Worm (Caenorhabditis elegans) whole organism, L4 larva: ENCODE results near the gene spp-28.

Source experiments
- lin-13 ChIP-seq: fragments of 150-350 bp; optimal IDR thresholded peaks from 2 replicates; lab custom pipeline; 2014; ENCODE audit warnings: missing biosample characterization, missing genetic modification reagents, missing genetic modification characterization
- lin-38 ChIP-seq: fragments of 200-800 bp; sonication (Bioruptor generic); IDR thresholded peaks from 2 replicates; pipeline ENCODE4 v1.3.6; 2022; ENCODE audit warnings: missing genetic modification reagents, missing genetic modification characterization, missing compliant biosample characterization
- nhr-237 ChIP-seq: sonication (generic microtip); optimal IDR thresholded peaks from 2 replicates; lab custom pipeline; 2017; ENCODE audit warnings: missing biosample characterization, missing genetic modification characterization
- nhr-77 ChIP-seq: fragments of 150-350 bp; optimal IDR thresholded peaks from 2 replicates; lab custom pipeline; 2014; ENCODE audit warnings: missing biosample characterization, missing genetic modification characterization
- snpc-4 ChIP-seq: fragments of 150-350 bp; optimal IDR thresholded peaks from 2 replicates; lab custom pipeline; 2014; ENCODE audit warnings: missing biosample characterization, missing genetic modification characterization
- zag-1 ChIP-seq: fragments of 150-350 bp; optimal IDR thresholded peaks from 2 replicates; lab custom pipeline; 2014; ENCODE audit warnings: missing biosample characterization, missing genetic modification characterization
- ztf-11 ChIP-seq: fragments of 150-350 bp; optimal IDR thresholded peaks from 2 replicates; lab custom pipeline; 2014; ENCODE audit warnings: missing biosample characterization, missing genetic modification characterization

DNA sequence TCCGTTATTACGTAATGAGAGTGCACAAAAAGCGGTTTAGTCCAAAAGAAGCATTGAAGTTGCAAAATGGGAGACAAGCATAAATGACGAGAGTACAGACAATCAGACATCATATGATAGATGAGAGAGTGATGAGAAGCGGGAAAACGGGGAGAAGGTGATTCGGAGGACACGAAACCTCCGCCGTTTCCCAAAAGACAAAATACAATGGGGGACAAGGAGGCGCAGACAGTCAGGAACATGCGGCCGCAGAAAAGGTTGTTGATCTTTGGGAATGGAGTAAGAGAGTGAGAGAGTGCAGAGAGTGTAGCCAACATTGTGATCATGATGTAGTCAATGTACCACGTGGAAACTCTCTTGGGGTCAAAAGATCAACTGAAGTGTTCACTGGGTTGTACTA is 47.5 kb upstream of the spp-28 start:
- peak; percentile 81 for TF ChIP-seq nhr-77 (tag; lab: Kevin White, UChicago)
- peak; percentile 81 for TF ChIP-seq lin-13
- TF ChIP-seq nhr-237 (tag; lab: Kevin White, UChicago), result no peak
- TF ChIP-seq snpc-4 (tag; lab: Kevin White, UChicago), result no peak
- no peak for TF ChIP-seq ztf-11 (tag; lab: Kevin White, UChicago)
- TF ChIP-seq lin-38 (GFP tag; lab: Robert Waterston, UW), result peak; percentile 61
- TF ChIP-seq zag-1 (tag; lab: Kevin White, UChicago), result no peak
